Worm (Caenorhabditis elegans) whole organism, L1 larva: Measurements from ENCODE around the gene F14H3.3.

Experiments
- C16A3.4 ChIP-seq: fragments of 150-350 bp; optimal IDR thresholded peaks from 2 replicates; lab custom pipeline; 2014; ENCODE audit warnings: missing biosample characterization, missing genetic modification characterization
- Y116A8C.19 ChIP-seq: sonication (generic microtip); optimal IDR thresholded peaks from 2 replicates; lab custom pipeline; 2016; ENCODE audit warnings: missing compliant biosample characterization, missing genetic modification characterization, borderline replicate concordance
- aha-1 ChIP-seq: fragments of 150-350 bp; optimal IDR thresholded peaks from 2 replicates; lab custom pipeline; 2014; ENCODE audit warnings: missing biosample characterization, missing genetic modification characterization
- alr-1 ChIP-seq: fragments of 200-800 bp; sonication (Bioruptor generic); optimal IDR thresholded peaks from 2 replicates; lab custom pipeline; 2018; ENCODE audit warnings: borderline replicate concordance, mild to moderate bottlenecking, missing genetic modification characterization, missing compliant biosample characterization
- blmp-1 ChIP-seq: fragments of 150-350 bp; optimal IDR thresholded peaks from 2 replicates; lab custom pipeline; 2014; ENCODE audit warnings: missing biosample characterization, missing genetic modification characterization
- ceh-8 ChIP-seq: fragments of 200-800 bp; sonication (Bioruptor generic); optimal IDR thresholded peaks from 2 replicates; lab custom pipeline; 2018; ENCODE audit warnings: mild to moderate bottlenecking, missing genetic modification characterization, moderate library complexity, missing compliant biosample characterization
- ces-1 ChIP-seq: fragments of 150-350 bp; optimal IDR thresholded peaks from 2 replicates; lab custom pipeline; 2014; ENCODE audit warnings: missing biosample characterization, missing genetic modification reagents, missing genetic modification characterization
- efl-1 ChIP-seq, 4 experiments: fragments of 150-350 bp; optimal IDR thresholded peaks in 3 of 4; peaks in 1 of 4; 1 replicate in 1 of 4; 2 replicates in 3 of 4; lab custom pipeline; 2014; ENCODE audit warnings: missing biosample characterization in 2 of 4, missing genetic modification characterization in 2 of 4, missing genetic modification reagents in 2 of 4
- efl-3 ChIP-seq: fragments of 200-800 bp; sonication (Bioruptor generic); optimal IDR thresholded peaks from 2 replicates; lab custom pipeline; 2018; ENCODE audit warnings: mild to moderate bottlenecking, missing genetic modification characterization, missing compliant biosample characterization
- egl-13 ChIP-seq: sonication (generic microtip); optimal IDR thresholded peaks from 2 replicates; lab custom pipeline; 2016; ENCODE audit warnings: missing genotype, missing genetic modification reagents, missing genetic modification characterization, missing compliant biosample characterization
- elt-2 ChIP-seq: sonication (generic microtip); optimal IDR thresholded peaks from 2 replicates; lab custom pipeline; 2016; ENCODE audit warnings: missing genetic modification characterization, mild to moderate bottlenecking, inconsistent platforms, missing compliant biosample characterization, missing genetic modification reagents
- fkh-8 ChIP-seq: sonication (generic microtip); optimal IDR thresholded peaks from 2 replicates; lab custom pipeline; 2016; ENCODE audit warnings: mild to moderate bottlenecking, missing genetic modification characterization, missing compliant biosample characterization
- hlh-4 ChIP-seq: sonication (generic microtip); optimal IDR thresholded peaks from 2 replicates; lab custom pipeline; 2016; ENCODE audit warnings: mild to moderate bottlenecking, missing genetic modification characterization, missing compliant biosample characterization
- isw-1 ChIP-seq: fragments of 200-800 bp; sonication (Bioruptor generic); IDR thresholded peaks from 2 replicates; pipeline ENCODE4 v1.3.6; 2022; ENCODE audit warnings: missing genetic modification characterization, missing compliant biosample characterization
- jun-1 ChIP-seq: fragments of 150-350 bp; optimal IDR thresholded peaks from 2 replicates; lab custom pipeline; 2014; ENCODE audit warnings: missing biosample characterization, missing genetic modification reagents, missing genetic modification characterization
- lin-14 ChIP-seq: fragments of 200-800 bp; sonication (Bioruptor generic); optimal IDR thresholded peaks from 2 replicates; lab custom pipeline; 2018; ENCODE audit warnings: mild to moderate bottlenecking, missing genetic modification characterization, moderate library complexity, missing compliant biosample characterization
- lin-15B ChIP-seq: fragments of 150-350 bp; sonication (generic microtip); optimal IDR thresholded peaks from 3 replicates; lab custom pipeline; 2014; ENCODE audit warnings: missing biosample characterization, missing genetic modification characterization
- lin-39 ChIP-seq: fragments of 150-350 bp; optimal IDR thresholded peaks from 2 replicates; lab custom pipeline; 2014; ENCODE audit warnings: missing biosample characterization, missing genetic modification reagents, missing genetic modification characterization
- mab-9 ChIP-seq: fragments of 200-800 bp; sonication (Bioruptor generic); IDR thresholded peaks from 2 replicates; pipeline ENCODE4 v1.3.6; 2022; ENCODE audit warnings: missing genetic modification reagents, missing genetic modification characterization, missing compliant biosample characterization
- mdl-1 ChIP-seq, 2 experiments: fragments of 150-350 bp; optimal IDR thresholded peaks; 2 replicates each; lab custom pipeline; 2014 to 2017; ENCODE audit warnings: missing biosample characterization in 2 of 2, missing genetic modification characterization in 2 of 2, inconsistent platforms in 1 of 2
- nhr-47 ChIP-seq: sonication (generic microtip); optimal IDR thresholded peaks from 2 replicates; lab custom pipeline; 2016; ENCODE audit warnings: mild to moderate bottlenecking, missing genetic modification characterization, moderate library complexity, missing compliant biosample characterization
- nhr-71 ChIP-seq: sonication (generic microtip); optimal IDR thresholded peaks from 2 replicates; lab custom pipeline; 2016; ENCODE audit warnings: mild to moderate bottlenecking, missing genetic modification characterization, moderate library complexity, missing compliant biosample characterization
- nhr-76 ChIP-seq: sonication (generic microtip); optimal IDR thresholded peaks from 2 replicates; lab custom pipeline; 2017; ENCODE audit warnings: missing biosample characterization, missing genetic modification characterization
- nhr-84 ChIP-seq: sonication (generic microtip); optimal IDR thresholded peaks from 2 replicates; lab custom pipeline; 2017; ENCODE audit warnings: missing biosample characterization, missing genetic modification characterization
- nhr-85 ChIP-seq: sonication (generic microtip); peaks from one replicate; lab custom pipeline; 2016; ENCODE audit warnings: missing genetic modification characterization, inconsistent platforms, missing compliant biosample characterization
- nhr-90 ChIP-seq: sonication (generic microtip); optimal IDR thresholded peaks from 2 replicates; lab custom pipeline; 2016; ENCODE audit warnings: mild to moderate bottlenecking, missing genetic modification characterization, missing compliant biosample characterization; ENCODE audit not compliant: poor library complexity
- pax-3 ChIP-seq: fragments of 200-800 bp; sonication (Bioruptor generic); optimal IDR thresholded peaks from 2 replicates; lab custom pipeline; 2018; ENCODE audit warnings: mild to moderate bottlenecking, missing genetic modification characterization, moderate library complexity, missing compliant biosample characterization
- pqm-1 ChIP-seq: sonication (generic microtip); optimal IDR thresholded peaks from 3 replicates; lab custom pipeline; 2017; ENCODE audit warnings: missing biosample characterization, missing genetic modification characterization
- skn-1 ChIP-seq: fragments of 150-350 bp; optimal IDR thresholded peaks from 2 replicates; lab custom pipeline; 2014; ENCODE audit warnings: missing biosample characterization, missing genetic modification characterization
- snu-23 ChIP-seq: sonication (generic microtip); optimal IDR thresholded peaks from 2 replicates; lab custom pipeline; 2016; ENCODE audit warnings: missing genetic modification characterization, missing compliant biosample characterization
- sox-4 ChIP-seq: sonication (generic microtip); optimal IDR thresholded peaks from 2 replicates; lab custom pipeline; 2016; ENCODE audit warnings: missing genetic modification characterization, missing compliant biosample characterization
- sptf-1 ChIP-seq: fragments of 150-350 bp; optimal IDR thresholded peaks from 2 replicates; lab custom pipeline; 2014; ENCODE audit warnings: missing biosample characterization, missing genetic modification characterization
- sup-37 ChIP-seq: fragments of 200-800 bp; sonication (Bioruptor generic); optimal IDR thresholded peaks from 2 replicates; lab custom pipeline; 2018; ENCODE audit warnings: mild to moderate bottlenecking, missing genetic modification characterization, missing compliant biosample characterization
- swsn-7 ChIP-seq: sonication (generic microtip); optimal IDR thresholded peaks from 2 replicates; lab custom pipeline; 2016; ENCODE audit warnings: missing genetic modification characterization, missing compliant biosample characterization
- tbx-2 ChIP-seq: sonication (generic microtip); optimal IDR thresholded peaks from 2 replicates; lab custom pipeline; 2016; ENCODE audit warnings: missing genetic modification characterization, missing compliant biosample characterization
- tlp-1 ChIP-seq: fragments of 150-350 bp; optimal IDR thresholded peaks from 2 replicates; lab custom pipeline; 2014; ENCODE audit warnings: missing biosample characterization, missing genetic modification characterization
- unc-130 ChIP-seq: fragments of 150-350 bp; optimal IDR thresholded peaks from 2 replicates; lab custom pipeline; 2017; ENCODE audit warnings: missing biosample characterization, missing genetic modification characterization, inconsistent platforms
- unc-30 ChIP-seq: sonication (generic microtip); optimal IDR thresholded peaks from 2 replicates; lab custom pipeline; 2017; ENCODE audit warnings: missing biosample characterization, missing genetic modification characterization
- unc-98 ChIP-seq: fragments of 200-800 bp; sonication (Bioruptor generic); IDR thresholded peaks from 2 replicates; pipeline ENCODE4 v1.3.6; 2022; ENCODE audit warnings: missing genetic modification characterization, missing compliant biosample characterization
- ztf-4 ChIP-seq: fragments of 150-350 bp; optimal IDR thresholded peaks from 2 replicates; lab custom pipeline; 2014; ENCODE audit warnings: missing biosample characterization, missing genetic modification characterization

Gene F14H3.3

DNA sequence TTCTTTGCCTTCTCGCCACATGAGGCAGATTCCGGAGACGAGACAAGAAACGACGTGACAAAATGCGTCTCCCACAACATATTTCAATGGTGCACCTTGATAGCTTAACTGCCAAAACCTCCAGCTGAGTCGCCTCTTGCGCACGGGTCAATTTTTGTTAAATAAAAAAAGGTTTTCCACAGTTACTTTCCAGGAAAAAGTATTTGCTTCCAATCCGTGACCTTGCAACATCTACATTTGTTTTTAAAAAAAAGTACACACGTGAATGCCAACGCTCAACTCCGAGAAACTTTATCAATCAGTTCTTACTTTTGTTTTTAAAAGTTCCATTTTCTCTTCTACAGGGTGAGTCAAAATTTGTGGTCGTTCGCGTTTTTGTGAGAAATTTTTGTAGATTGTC lies 41.0 kb upstream of the F14H3.3 start, which contains the start of gene F22B8.7:
F22B8.7 (plus strand) TSS at position 301 of the 400 bp plus-strand sequence.
- TF ChIP-seq alr-1 (tag; lab: Kevin White, UChicago) (no peak), tlp-1 (no peak), nhr-85 (no peak), mab-9 (GFP tag; lab: Robert Waterston, UW) (no peak), nhr-84 (tag; lab: Kevin White, UChicago) (no peak)

DNA sequence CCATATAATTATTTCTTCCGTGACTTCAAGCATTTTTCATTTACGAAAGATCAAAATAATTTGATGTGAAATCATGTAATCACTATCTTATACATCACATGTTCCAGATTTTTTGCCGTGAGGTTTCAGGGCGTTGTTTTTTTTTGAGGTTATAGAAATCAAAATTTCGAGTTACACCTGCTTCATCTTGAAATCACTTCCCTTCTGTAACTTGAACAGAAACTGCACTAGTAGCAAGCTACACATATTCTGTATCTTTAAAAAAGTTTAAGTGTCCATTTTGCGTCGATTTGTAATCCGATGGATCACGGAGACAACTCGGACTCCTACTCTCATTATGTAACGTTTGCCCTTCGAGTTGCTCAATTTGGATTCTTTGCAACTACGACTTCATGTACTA lies 37.4 kb upstream of the F14H3.3 start, which contains the start of gene F22B8.3:
F22B8.3 (plus strand) TSS at position 301 of the 400 bp plus-strand sequence.
- no peak for TF ChIP-seq efl-1 (optimal IDR thresholded peaks at IDR 0.05; lab: Kevin White, UChicago)
- TF ChIP-seq efl-1 (GFP tag; optimal IDR thresholded peaks at IDR 0.05 in 1 of 2; lab: Kevin White, UChicago): peak in 1 of 2 experiments; percentile 58
- TF ChIP-seq mdl-1 (tag; optimal IDR thresholded peaks at IDR 0.05; lab: Kevin White, UChicago): no peak
- TF ChIP-seq, all 84 proteins: peak for 1

ce11 chrV:16080678-16081077 lies 27.4 kb upstream of the F14H3.3 start:
- TF ChIP-seq ces-1 (GFP tag; lab: Kevin White, UChicago) (no peak), pax-3 (tag; lab: Kevin White, UChicago) (no peak), Y116A8C.19 (tag; lab: Kevin White, UChicago) (no peak), mab-9 (GFP tag; lab: Robert Waterston, UW) (no peak), C16A3.4 (tag; lab: Kevin White, UChicago) (no peak), lin-39 (tag; lab: Kevin White, UChicago) (no peak), lin-14 (GFP tag; lab: Kevin White, UChicago) (no peak), efl-3 (GFP tag; lab: Kevin White, UChicago) (no peak), nhr-76 (tag; lab: Kevin White, UChicago) (no peak), nhr-47 (no peak), sup-37 (GFP tag; lab: Kevin White, UChicago) (no peak), hlh-4 (tag; lab: Kevin White, UChicago) (no peak), snu-23 (GFP tag; lab: Kevin White, UChicago) (no peak), jun-1 (tag; lab: Kevin White, UChicago) (no peak), efl-1 (optimal IDR thresholded peaks at IDR 0.05; lab: Kevin White, UChicago) (no peak), efl-1 (GFP tag; optimal IDR thresholded peaks at IDR 0.05 in 1 of 2; lab: Kevin White, UChicago) (no peak), isw-1 (GFP tag; lab: Robert Waterston, UW) (no peak), elt-2 (tag; lab: Kevin White, UChicago) (no peak), ztf-4 (tag; lab: Kevin White, UChicago) (no peak), nhr-90 (tag; lab: Kevin White, UChicago) (no peak)

- TF ChIP-seq elt-2 (tag; lab: Kevin White, UChicago): peak; percentile 23
- no peak for TF ChIP-seq unc-98 (GFP tag; lab: Robert Waterston, UW)
Measured at ce11 chrV:16080039-16080438, 26.8 kb upstream of the F14H3.3 start.

DNA sequence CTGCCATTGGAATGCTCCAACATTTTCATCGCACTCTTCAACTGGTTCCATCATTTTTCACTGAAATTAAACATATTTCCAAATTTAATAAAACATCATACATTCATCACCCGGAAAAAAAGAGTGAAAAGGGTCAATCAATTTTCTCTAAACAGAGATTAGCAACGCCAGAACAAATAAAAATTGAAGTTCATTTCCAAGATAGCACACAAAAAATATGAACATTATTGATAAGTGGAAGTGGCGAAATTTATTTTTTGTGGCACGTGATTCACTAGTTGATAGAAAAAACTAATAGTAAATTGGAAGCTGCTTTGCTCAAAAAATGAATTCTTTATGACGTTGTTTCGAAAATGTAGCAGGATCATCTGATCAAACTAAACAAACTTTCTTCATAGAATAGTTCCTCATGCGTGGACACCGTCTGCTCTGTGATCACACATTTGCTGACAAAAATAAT lies 22.0 kb upstream of the F14H3.3 start, which contains the start of the genes F14H3.12 and srj-29:
F14H3.12 (minus strand) TSS at position 74 of the 460 bp plus-strand sequence.
srj-29 (plus strand) TSS at position 410 of the 460 bp plus-strand sequence.
- TF ChIP-seq skn-1 (tag; lab: Kevin White, UChicago) (no peak), sox-4 (tag; lab: Kevin White, UChicago) (no peak), elt-2 (tag; lab: Kevin White, UChicago) (peak; percentile 48), ces-1 (GFP tag; lab: Kevin White, UChicago) (no peak), isw-1 (GFP tag; lab: Robert Waterston, UW) (no peak)
- TF ChIP-seq, all 84 proteins: peak for 1

- no peak for TF ChIP-seq lin-15B (tag; lab: Kevin White, UChicago)
- no peak for TF ChIP-seq swsn-7 (tag; lab: Kevin White, UChicago)
- TF ChIP-seq fkh-8 (tag; lab: Kevin White, UChicago): no peak
- TF ChIP-seq snu-23 (GFP tag; lab: Kevin White, UChicago): no peak
- no peak for TF ChIP-seq unc-30 (tag; lab: Kevin White, UChicago)
- TF ChIP-seq pqm-1 (tag; lab: Kevin White, UChicago): no peak
- TF ChIP-seq nhr-71 (tag; lab: Kevin White, UChicago): no peak
- no peak for TF ChIP-seq unc-130 (tag; lab: Kevin White, UChicago)
- no peak for TF ChIP-seq ceh-8 (GFP tag; lab: Kevin White, UChicago)
- TF ChIP-seq sptf-1 (tag; lab: Kevin White, UChicago): no peak
- no peak for TF ChIP-seq blmp-1 (tag; lab: Kevin White, UChicago)
- no peak for TF ChIP-seq tbx-2 (tag; lab: Kevin White, UChicago)
- TF ChIP-seq aha-1 (tag; lab: Kevin White, UChicago): no peak
- no peak for TF ChIP-seq efl-1 (optimal IDR thresholded peaks at IDR 0.05; lab: Kevin White, UChicago)
- no peak for TF ChIP-seq efl-1 (GFP tag; optimal IDR thresholded peaks at IDR 0.05 in 1 of 2; lab: Kevin White, UChicago)
- no peak for TF ChIP-seq egl-13 (tag; lab: Kevin White, UChicago)
- TF ChIP-seq mab-9 (GFP tag; lab: Robert Waterston, UW): no peak
Measured at ce11 chrV:16073856-16074255, 20.6 kb upstream of the F14H3.3 start, which contains the start of gene srj-10. srj-10 (minus strand) TSS chrV:16073956.
